Worm (Caenorhabditis elegans) whole organism, L1 larva: ENCODE measurements around the gene zipt-2.1.

ENCODE experiments used
- elt-3 ChIP-seq, 6 experiments: fragments of 150-350 bp in 1 of 6; sonication (generic microtip); optimal IDR thresholded peaks; 2 replicates each; lab custom pipeline; 2017 to 2018; ENCODE audit warnings: missing biosample characterization in 6 of 6, missing genetic modification characterization in 6 of 6, inconsistent platforms in 1 of 6
- fos-1 ChIP-seq: fragments of 150-350 bp; optimal IDR thresholded peaks from 2 replicates; lab custom pipeline; 2014; ENCODE audit warnings: missing biosample characterization, missing genetic modification characterization
- rnt-1 ChIP-seq: sonication (generic microtip); optimal IDR thresholded peaks from 2 replicates; lab custom pipeline; 2016; ENCODE audit warnings: mild to moderate bottlenecking, missing genetic modification characterization, moderate library complexity, missing compliant biosample characterization

DNA sequence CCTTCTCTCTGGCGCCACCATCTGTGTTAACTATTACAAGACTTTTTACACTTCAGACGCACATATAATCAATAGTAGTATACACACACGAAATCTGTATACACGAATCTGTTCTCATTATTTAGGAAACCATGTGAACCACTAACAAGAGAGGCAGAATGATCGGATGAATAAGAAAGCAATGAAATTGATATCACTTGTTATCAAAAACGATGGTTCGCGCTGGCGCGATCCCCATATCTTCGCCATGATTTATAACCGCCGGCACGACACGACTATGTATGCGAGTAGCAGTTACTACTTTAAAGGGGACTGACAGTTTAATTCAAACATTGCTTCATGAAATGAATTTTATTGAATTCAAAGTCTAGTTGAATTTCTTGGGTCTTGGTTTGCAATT, 18.1 kb upstream of the zipt-2.1 start:
- TF ChIP-seq elt-3 (tag; optimal IDR thresholded peaks at IDR 0.05; lab: Kevin White, UChicago) (peak in 3 of 6 experiments; percentile 24 to 83 (median 34)), fos-1 (tag; lab: Kevin White, UChicago) (no peak), rnt-1 (no peak)
